Fruit fly (Drosophila melanogaster) S2 (cell line): ENCODE data around the gene Tep4.

ENCODE experiments used
- CG8478 ChIP-seq: fragments of >200 bp; optimal IDR thresholded peaks from 2 replicates; lab custom pipeline; 2018
- CTCF ChIP-seq, 2 experiments: fragments of >200 bp; optimal IDR thresholded peaks; 2 replicates each; lab custom pipeline; 2018

Gene Tep4

dm6 chr2L:19605365-19605921, 57.1 kb downstream of the Tep4 start:
- TF ChIP-seq CG8478 (lab: Kevin White, UChicago) (no peak), CTCF (optimal IDR thresholded peaks at IDR 0.05; lab: Kevin White, UChicago) (no peak)
